Worm (Caenorhabditis elegans) whole organism, L1 larva: ENCODE data around the gene C08E8.3.

Experiments
- ceh-88 ChIP-seq: fragments of 200-800 bp; sonication (Bioruptor generic); IDR thresholded peaks from 2 replicates; pipeline ENCODE4 v1.3.6; 2022; ENCODE audit warnings: missing genetic modification characterization, missing compliant biosample characterization
- hpl-2 ChIP-seq: fragments of 150-350 bp; optimal IDR thresholded peaks from 2 replicates; lab custom pipeline; 2014; ENCODE audit warnings: missing biosample characterization, missing genetic modification reagents, missing genetic modification characterization
- mep-1 ChIP-seq: fragments of 150-350 bp; optimal IDR thresholded peaks from 2 replicates; lab custom pipeline; 2014; ENCODE audit warnings: missing biosample characterization, missing genetic modification characterization
- unc-98 ChIP-seq: fragments of 200-800 bp; sonication (Bioruptor generic); IDR thresholded peaks from 2 replicates; pipeline ENCODE4 v1.3.6; 2022; ENCODE audit warnings: missing genetic modification characterization, missing compliant biosample characterization
- ztf-4 ChIP-seq: fragments of 150-350 bp; optimal IDR thresholded peaks from 2 replicates; lab custom pipeline; 2014; ENCODE audit warnings: missing biosample characterization, missing genetic modification characterization

DNA sequence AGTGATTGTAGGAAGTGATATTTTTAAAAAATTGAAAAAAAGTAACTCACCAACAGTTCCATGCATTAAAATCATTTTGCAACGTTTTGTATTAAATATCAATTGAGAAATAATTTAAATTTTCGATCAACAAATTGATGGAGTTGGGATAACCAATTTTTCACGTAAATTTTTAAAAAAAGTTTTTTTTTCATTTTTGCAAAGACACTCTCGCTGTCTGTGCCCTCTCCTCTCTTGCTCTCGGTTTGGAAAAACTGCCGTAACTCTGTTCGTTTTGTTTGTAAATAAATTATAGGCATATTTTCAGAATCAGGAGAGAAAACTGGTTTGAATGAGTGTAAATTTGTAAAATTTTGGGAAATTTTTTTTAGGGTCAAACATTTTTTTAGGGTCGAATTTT lies 47.9 kb downstream of the C08E8.3 start, which contains the start of gene Y51A2B.16:
- TF ChIP-seq hpl-2, result no peak
- TF ChIP-seq mep-1 (tag; lab: Kevin White, UChicago), result no peak
- no peak for TF ChIP-seq unc-98 (GFP tag; lab: Robert Waterston, UW)
- no peak for TF ChIP-seq ztf-4 (tag; lab: Kevin White, UChicago)
- no peak for TF ChIP-seq ceh-88 (GFP tag; lab: Robert Waterston, UW)
